Worm (Caenorhabditis elegans): ENCODE data around the gene math-8.

math-8 gene

ce11 chrII:1851716-1852115, 37.3 kb downstream of the math-8 start (continued):
- TF ChIP-seq ctbp-1 (GFP tag; IDR thresholded peaks at IDR 0.05) (no peak), lsy-2 (tag; optimal IDR thresholded peaks at IDR 0.05) (no peak), dmd-6 (GFP tag; IDR thresholded peaks at IDR 0.05) (peak; percentile 99), F26F4.8 (GFP tag; conservative IDR thresholded peaks at IDR 0.05) (no peak), ceh-32 (tag; optimal IDR thresholded peaks at IDR 0.05; ENCODE audit: poor library complexity) (no peak), sdz-12 (GFP tag; optimal IDR thresholded peaks at IDR 0.05) (no peak), ceh-28 (tag; optimal IDR thresholded peaks at IDR 0.05) (no peak), zfp-2 (tag; optimal IDR thresholded peaks at IDR 0.05) (no peak), F49E8.2 (tag; optimal IDR thresholded peaks at IDR 0.05; ENCODE audit: borderline replicate concordance) (no peak), duxl-1 (tag; optimal IDR thresholded peaks at IDR 0.05; ENCODE audit: poor library complexity) (peak; percentile 87), saeg-2 (GFP tag; IDR thresholded peaks at IDR 0.05) (no peak), ceh-44 (GFP tag; IDR thresholded peaks at IDR 0.05) (no peak), cey-2 (tag; optimal IDR thresholded peaks at IDR 0.05; ENCODE audit: borderline replicate concordance, insufficient read depth) (no peak), ceh-20 (GFP tag; IDR thresholded peaks at IDR 0.05) (no peak), spr-1 (tag; optimal IDR thresholded peaks at IDR 0.05) (no peak), nhr-28 (tag; optimal IDR thresholded peaks at IDR 0.05) (peak; percentile 96), aha-1 (tag) (peak; percentile 38), nhr-42 (GFP tag; IDR thresholded peaks at IDR 0.05) (peak; percentile 52; the same call in 1 of the 2 replicates), F44E2.7 (GFP tag; IDR thresholded peaks at IDR 0.05) (no peak), lin-13 (GFP tag; optimal IDR thresholded peaks at IDR 0.05) (no peak), R02D3.7 (tag; optimal IDR thresholded peaks at IDR 0.05) (no peak), lin-29 (GFP tag; IDR thresholded peaks at IDR 0.05) (no peak), mdt-29 (GFP tag; IDR thresholded peaks at IDR 0.05) (no peak), hlh-11 (tag; optimal IDR thresholded peaks at IDR 0.05) (peak; percentile 92)

ce11 chrII:1850840-1851294, 38.1 kb downstream of the math-8 start, which contains the start of gene C52E2.3:
TSS of gene C52E2.3 (plus strand) at chrII:1851244.
- TF ChIP-seq nhr-102 (tag; optimal IDR thresholded peaks at IDR 0.05) (no peak), sdz-12 (GFP tag; optimal IDR thresholded peaks at IDR 0.05) (no peak), hlh-11 (tag; optimal IDR thresholded peaks at IDR 0.05) (peak; percentile 6), lin-15B (tag; optimal IDR thresholded peaks at IDR 0.05) (no peak), ceh-20 (GFP tag; IDR thresholded peaks at IDR 0.05) (no peak)

ce11 chrII:1850299-1850698, 38.7 kb downstream of the math-8 start, which contains the start of gene fbxb-96:
TSS of gene fbxb-96 (minus strand) at chrII:1850399.
- TF ChIP-seq daf-16 (GFP tag; optimal IDR thresholded peaks at IDR 0.05), result no peak
- no peak for TF ChIP-seq daf-16 (tag; optimal IDR thresholded peaks at IDR 0.05)
- TF ChIP-seq nhr-76 (tag; optimal IDR thresholded peaks at IDR 0.05), result no peak
- no peak for TF ChIP-seq egl-27 (tag; optimal IDR thresholded peaks at IDR 0.05)
- TF ChIP-seq unc-39 (tag; optimal IDR thresholded peaks at IDR 0.05), result no peak
- TF ChIP-seq ctbp-1 (GFP tag; IDR thresholded peaks at IDR 0.05), result no peak
- TF ChIP-seq fos-1 (tag; optimal IDR thresholded peaks at IDR 0.05), result no peak
- no peak for TF ChIP-seq fkh-10 (GFP tag; optimal IDR thresholded peaks at IDR 0.05)
- TF ChIP-seq ces-1 (GFP tag; optimal IDR thresholded peaks at IDR 0.05), result no peak
- no peak for TF ChIP-seq madf-5 (GFP tag; IDR thresholded peaks at IDR 0.05)
- no peak for TF ChIP-seq ceh-20 (GFP tag; IDR thresholded peaks at IDR 0.05)
- no peak for TF ChIP-seq hmg-1.1 (GFP tag; IDR thresholded peaks at IDR 0.05)
- no peak for TF ChIP-seq nhr-102 (tag; optimal IDR thresholded peaks at IDR 0.05)

ce11 chrII:1848109-1848508, 40.9 kb downstream of the math-8 start, which contains the start of gene fbxb-97:
TSS of gene fbxb-97 (minus strand) at chrII:1848161.
- TF ChIP-seq T26A8.4 (GFP tag; IDR thresholded peaks at IDR 0.05) (no peak), dmd-6 (GFP tag; IDR thresholded peaks at IDR 0.05) (no peak), aha-1 (tag) (no peak), mdl-1 (tag; optimal IDR thresholded peaks at IDR 0.05) (no peak), nhr-102 (tag; optimal IDR thresholded peaks at IDR 0.05) (no peak), duxl-1 (tag; optimal IDR thresholded peaks at IDR 0.05; ENCODE audit: poor library complexity) (peak; percentile 91), nhr-28 (tag; optimal IDR thresholded peaks at IDR 0.05) (no peak), tag-97 (GFP tag; IDR thresholded peaks at IDR 0.05) (no peak), cey-2 (tag; optimal IDR thresholded peaks at IDR 0.05; ENCODE audit: borderline replicate concordance, insufficient read depth) (no peak), dmd-8 (GFP tag; IDR thresholded peaks at IDR 0.05) (no peak), nhr-77 (tag; optimal IDR thresholded peaks at IDR 0.05) (no peak), egl-43 (GFP tag; IDR thresholded peaks at IDR 0.05) (0 out of 2 replicates have a peak, but pooled peaks have one; percentile 51), zfp-3 (GFP tag; conservative IDR thresholded peaks at IDR 0.05) (no peak), nhr-42 (GFP tag; IDR thresholded peaks at IDR 0.05) (no peak), hmg-1.1 (GFP tag; IDR thresholded peaks at IDR 0.05) (no peak), nhr-6 (tag; optimal IDR thresholded peaks at IDR 0.05) (no peak), unc-62 (GFP tag; optimal IDR thresholded peaks at IDR 0.05 in 1 of 2) (peak in 1 of 2 experiments; percentile 10), unc-62 (tag; optimal IDR thresholded peaks at IDR 0.05) (no peak)
